Fruit fly (Drosophila melanogaster): ENCODE data around the gene CG5418.

CG5418 gene

DNA sequence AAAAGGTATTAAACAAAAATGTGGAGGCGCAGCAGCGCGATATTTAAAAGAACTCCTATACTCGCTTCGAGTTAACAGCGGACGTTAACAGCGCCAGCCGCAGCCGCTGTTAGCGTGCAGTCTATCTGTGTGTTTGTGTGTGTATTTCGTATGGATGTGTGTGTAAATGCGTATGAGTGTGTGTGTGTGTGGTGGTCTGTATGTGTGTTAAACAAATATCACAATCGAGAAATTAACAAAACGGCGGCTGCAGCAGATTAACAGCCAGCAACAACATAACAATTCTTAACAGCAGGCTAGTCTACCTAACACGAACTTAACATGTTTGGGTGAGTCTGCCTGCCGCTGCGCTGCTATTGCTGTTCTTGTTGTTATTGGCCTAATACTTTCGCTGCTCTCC, 4.2 kb upstream of the CG5418 start (continued):
- TF ChIP-seq scrt (GFP tag; optimal IDR thresholded peaks at IDR 0.05) (no peak), GATAe (GFP tag; conservative IDR thresholded peaks at IDR 0.05) (no peak), stwl (tag; optimal IDR thresholded peaks at IDR 0.05) (peak; percentile 25), sna (GFP tag; IDR thresholded peaks at IDR 0.05; ENCODE audit: partially characterized antibody) (no peak), bsh (GFP tag; optimal IDR thresholded peaks at IDR 0.05) (peak in 1 of 2 experiments; percentile 1), CG15696 (tag; optimal IDR thresholded peaks at IDR 0.05) (peak; percentile 18), C15 (GFP tag; IDR thresholded peaks at IDR 0.05) (no peak), sqz (GFP tag; optimal IDR thresholded peaks at IDR 0.05) (no peak), pho (GFP tag; optimal IDR thresholded peaks at IDR 0.05) (no peak), fd64A (GFP tag; optimal IDR thresholded peaks at IDR 0.05) (peak; percentile 59), mirr (GFP tag; optimal IDR thresholded peaks at IDR 0.05) (peak; percentile 11), Hr78 (GFP tag; optimal IDR thresholded peaks at IDR 0.05) (no peak), hkb (optimal IDR thresholded peaks at IDR 0.05) (no peak), hkb (GFP tag; IDR thresholded peaks at IDR 0.05) (no peak; the same call in 1 of the 2 replicates), Mes4 (GFP tag; optimal IDR thresholded peaks at IDR 0.05) (no peak), fu2 (GFP tag; optimal IDR thresholded peaks at IDR 0.05) (no peak), caup (GFP tag; optimal IDR thresholded peaks at IDR 0.05; ENCODE audit: severe bottlenecking) (no peak), Blimp-1 (GFP tag; optimal IDR thresholded peaks at IDR 0.05) (peak; percentile 59), ken (GFP tag; IDR thresholded peaks at IDR 0.05) (no peak), ase (GFP tag; IDR thresholded peaks at IDR 0.05) (no peak), pb (GFP tag; optimal IDR thresholded peaks at IDR 0.05) (no peak)

DNA sequence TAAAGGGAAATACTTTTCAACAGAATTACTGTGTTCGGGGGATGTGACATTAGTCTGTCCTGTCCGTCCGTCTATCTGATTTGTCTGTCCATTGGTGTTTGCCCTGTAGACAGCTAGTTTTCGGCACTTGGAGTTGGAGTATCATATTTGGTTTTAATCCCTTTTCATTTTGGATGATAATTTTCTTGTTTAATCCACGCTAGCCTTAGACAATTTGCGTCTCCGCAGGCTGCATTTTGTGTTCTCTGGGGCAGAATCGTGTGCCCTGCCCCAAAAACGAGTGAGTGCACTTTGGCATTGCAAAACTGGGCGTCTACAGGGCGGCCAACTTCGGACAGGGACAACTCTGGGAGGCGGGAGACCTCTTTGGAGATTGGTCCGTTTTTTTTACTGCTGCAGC, 2.7 kb upstream of the CG5418 start:
- TF ChIP-seq CG33213 (GFP tag; optimal IDR thresholded peaks at IDR 0.05) (no peak), Kr (GFP tag; optimal IDR thresholded peaks at IDR 0.05) (no peak), mld (GFP tag; IDR thresholded peaks at IDR 0.05; ENCODE audit: partially characterized antibody) (0 out of 3 replicates have a peak, but pooled peaks have one; percentile 5), sc (optimal IDR thresholded peaks at IDR 0.05) (no peak), sc (GFP tag; optimal IDR thresholded peaks at IDR 0.05) (no peak), CG3847 (GFP tag; IDR thresholded peaks at IDR 0.05) (peak; percentile 17; the same call in 1 of the 2 replicates), chn (GFP tag; optimal IDR thresholded peaks at IDR 0.05) (no peak), NFAT (GFP tag; IDR thresholded peaks at IDR 0.05) (0 out of 2 replicates have a peak, but pooled peaks have one; percentile 33), sob (GFP tag; IDR thresholded peaks at IDR 0.05) (0 out of 2 replicates have a peak, but pooled peaks have one; percentile 22), dati (GFP tag; IDR thresholded peaks at IDR 0.05) (no peak), hbn (GFP tag; IDR thresholded peaks at IDR 0.05; ENCODE audit: partially characterized antibody) (no peak), hth (optimal IDR thresholded peaks at IDR 0.05) (no peak), amos (GFP tag; IDR thresholded peaks at IDR 0.05; ENCODE audit: partially characterized antibody) (peak; percentile 9; the same call in 1 of the 2 replicates), CG32532 (GFP tag; IDR thresholded peaks at IDR 0.05) (0 out of 2 replicates have a peak, but pooled peaks have one; percentile 38), CG8765 (GFP tag; IDR thresholded peaks at IDR 0.05) (no peak), CG15073 (GFP tag; optimal IDR thresholded peaks at IDR 0.05) (no peak), Atf6 (GFP tag; IDR thresholded peaks at IDR 0.05) (peak; percentile 24; the same call in 1 of the 2 replicates), vnd (GFP tag; IDR thresholded peaks at IDR 0.05; ENCODE audit: partially characterized antibody) (no peak), Elba2 (GFP tag; optimal IDR thresholded peaks at IDR 0.05) (no peak), Dbx (GFP tag; IDR thresholded peaks at IDR 0.05) (peak; percentile 35; the same call in 1 of the 3 replicates), CG2199 (GFP tag; IDR thresholded peaks at IDR 0.05) (0 out of 3 replicates have a peak, but pooled peaks have one; percentile 58), CG9932 (GFP tag; IDR thresholded peaks at IDR 0.05) (peak; percentile 53; the same call in 1 of the 2 replicates)
